Fruit fly (Drosophila melanogaster): ENCODE results near the gene hiw.
A peak's percentile ranks its signal among the peaks of the same experiment; 100 is the strongest.

Gene hiw

dm6 chrX:15043013-15043699 lies 20.1 kb downstream of the hiw start (continued):
- TF ChIP-seq CG11695 (GFP tag; IDR thresholded peaks at IDR 0.05) (peak; percentile 72), dimm (GFP tag; IDR thresholded peaks at IDR 0.05) (no peak), Meics (GFP tag; optimal IDR thresholded peaks at IDR 0.05) (peak; percentile 85), Deaf1 (tag; optimal IDR thresholded peaks at IDR 0.05) (no peak), nau (GFP tag; optimal IDR thresholded peaks at IDR 0.05) (peak; percentile 94), fu2 (GFP tag; optimal IDR thresholded peaks at IDR 0.05) (no peak), danr (GFP tag; IDR thresholded peaks at IDR 0.05) (peak; percentile 50; the same call in 1 of the 2 replicates), CG2129 (GFP tag; IDR thresholded peaks at IDR 0.05; ENCODE audit: partially characterized antibody) (no peak), CG3407 (GFP tag; optimal IDR thresholded peaks at IDR 0.05) (peak; percentile 96), zfh2 (GFP tag; optimal IDR thresholded peaks at IDR 0.05) (no peak), hkb (optimal IDR thresholded peaks at IDR 0.05) (no peak), hkb (GFP tag; IDR thresholded peaks at IDR 0.05) (peak; percentile 90), CG15601 (tag; optimal IDR thresholded peaks at IDR 0.05) (peak; percentile 94), CG9932 (GFP tag; IDR thresholded peaks at IDR 0.05) (peak; percentile 32; the same call in 1 of the 2 replicates), zen (tag; optimal IDR thresholded peaks at IDR 0.05) (no peak), chm (GFP tag; IDR thresholded peaks at IDR 0.05) (peak; percentile 92), CG9817 (tag; optimal IDR thresholded peaks at IDR 0.05) (peak; percentile 43), Mad (GFP tag; optimal IDR thresholded peaks at IDR 0.05) (peak; percentile 58), ranshi (GFP tag; IDR thresholded peaks at IDR 0.05) (peak; percentile 74; the same call in 1 of the 2 replicates), Hr39 (optimal IDR thresholded peaks at IDR 0.05) (no peak), emc (GFP tag; optimal IDR thresholded peaks at IDR 0.05) (peak; percentile 0), nom (GFP tag; optimal IDR thresholded peaks at IDR 0.05) (no peak), crc (GFP tag; optimal IDR thresholded peaks at IDR 0.05) (peak; percentile 52), CG1792 (GFP tag; optimal IDR thresholded peaks at IDR 0.05) (peak; percentile 94), Fer2 (tag; optimal IDR thresholded peaks at IDR 0.05) (peak; percentile 72), trem (tag; optimal IDR thresholded peaks at IDR 0.05) (peak; percentile 42), HmgD (GFP tag; optimal IDR thresholded peaks at IDR 0.05) (no peak), HLH3B (GFP tag; IDR thresholded peaks at IDR 0.05) (peak; percentile 60; the same call in 1 of the 2 replicates), Opbp (GFP tag; IDR thresholded peaks at IDR 0.05; ENCODE audit: partially characterized antibody) (no peak), Ada2b (GFP tag; IDR thresholded peaks at IDR 0.05) (peak; percentile 8), trh (GFP tag; optimal IDR thresholded peaks at IDR 0.05) (peak; percentile 67), CG12071 (GFP tag; optimal IDR thresholded peaks at IDR 0.05) (peak; percentile 95), tup (GFP tag; optimal IDR thresholded peaks at IDR 0.05) (peak; percentile 90), CG14014 (GFP tag; IDR thresholded peaks at IDR 0.05) (peak; percentile 84; the same call in 1 of the 2 replicates), Atf3 (GFP tag; optimal IDR thresholded peaks at IDR 0.05) (peak; percentile 58), CG9727 (GFP tag; optimal IDR thresholded peaks at IDR 0.05) (peak; percentile 79), ato (GFP tag; IDR thresholded peaks at IDR 0.05; ENCODE audit: partially characterized antibody) (no peak), dati (GFP tag; IDR thresholded peaks at IDR 0.05) (peak; percentile 55; the same call in 1 of the 2 replicates), Dll (GFP tag; IDR thresholded peaks at IDR 0.05; ENCODE audit: partially characterized antibody) (no peak), CG12744 (GFP tag; optimal IDR thresholded peaks at IDR 0.05) (peak; percentile 75), jumu (GFP tag; optimal IDR thresholded peaks at IDR 0.05) (no peak), NC2β (GFP tag; optimal IDR thresholded peaks at IDR 0.05) (peak; percentile 88), luna (GFP tag; optimal IDR thresholded peaks at IDR 0.05) (no peak), kah (GFP tag; optimal IDR thresholded peaks at IDR 0.05) (peak; percentile 77), CG17385 (GFP tag; optimal IDR thresholded peaks at IDR 0.05) (peak; percentile 79), tin (GFP tag; optimal IDR thresholded peaks at IDR 0.05) (peak; percentile 49), Hsf (GFP tag; optimal IDR thresholded peaks at IDR 0.05) (peak; percentile 40), oc (tag; optimal IDR thresholded peaks at IDR 0.05) (peak; percentile 88), ewg (GFP tag; optimal IDR thresholded peaks at IDR 0.05) (peak; percentile 77), CG32532 (GFP tag; IDR thresholded peaks at IDR 0.05) (peak; percentile 12)
